Worm (Caenorhabditis elegans) whole organism, early embryonic: ENCODE measurements around the gene clec-124.

Experiments
- B0310.2 ChIP-seq: sonication (generic microtip); optimal IDR thresholded peaks from 2 replicates; lab custom pipeline; 2016; ENCODE audit warnings: mild to moderate bottlenecking, missing genetic modification characterization, missing compliant biosample characterization
- aly-1 ChIP-seq: sonication (generic microtip); optimal IDR thresholded peaks from 2 replicates; lab custom pipeline; 2016; ENCODE audit warnings: missing genetic modification characterization, missing compliant biosample characterization
- ama-1 ChIP-seq: fragments of 150-350 bp; optimal IDR thresholded peaks from 2 replicates; lab custom pipeline; 2014
- ceh-13 ChIP-seq: fragments of 200-800 bp; sonication (Bioruptor generic); optimal IDR thresholded peaks from 2 replicates; lab custom pipeline; 2018; ENCODE audit warnings: mild to moderate bottlenecking, missing genetic modification characterization, missing compliant biosample characterization
- hmg-4 ChIP-seq: fragments of 200-800 bp; sonication (Bioruptor generic); optimal IDR thresholded peaks from 2 replicates; lab custom pipeline; 2018; ENCODE audit warnings: mild to moderate bottlenecking, missing genetic modification characterization, missing compliant biosample characterization
- sea-1 ChIP-seq: fragments of 200-800 bp; sonication (Bioruptor generic); conservative IDR thresholded peaks from 2 replicates; pipeline ENCODE4 v1.3.6; 2022; ENCODE audit warnings: missing genetic modification characterization, missing compliant biosample characterization

DNA sequence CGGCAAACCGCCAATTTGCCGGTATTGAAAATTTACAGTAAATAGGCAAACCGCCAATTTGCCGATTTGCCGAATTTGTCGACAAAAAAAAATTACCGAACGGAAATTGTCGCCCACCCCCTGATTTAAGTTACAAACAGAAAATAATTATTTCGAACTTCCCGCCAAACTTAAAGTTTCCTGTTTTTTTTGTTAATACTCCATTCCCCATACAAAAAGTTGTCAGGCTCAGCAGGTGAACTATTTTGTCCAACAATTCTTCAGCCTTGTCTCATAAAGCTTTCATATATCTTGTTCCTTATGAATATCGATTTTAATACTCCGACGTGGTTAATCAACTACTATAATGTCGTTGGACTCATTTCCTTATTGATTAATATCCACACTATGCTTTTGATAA is 46.1 kb upstream of the clec-124 start, which contains the start of gene sri-50:
- TF ChIP-seq ceh-13 (GFP tag; lab: Kevin White, UChicago) (no peak), hmg-4 (no peak), B0310.2 (no peak), aly-1 (no peak), sea-1 (no peak), ama-1 (no peak)
